Worm (Caenorhabditis elegans): ENCODE data around the gene C17H11.5.

DNA sequence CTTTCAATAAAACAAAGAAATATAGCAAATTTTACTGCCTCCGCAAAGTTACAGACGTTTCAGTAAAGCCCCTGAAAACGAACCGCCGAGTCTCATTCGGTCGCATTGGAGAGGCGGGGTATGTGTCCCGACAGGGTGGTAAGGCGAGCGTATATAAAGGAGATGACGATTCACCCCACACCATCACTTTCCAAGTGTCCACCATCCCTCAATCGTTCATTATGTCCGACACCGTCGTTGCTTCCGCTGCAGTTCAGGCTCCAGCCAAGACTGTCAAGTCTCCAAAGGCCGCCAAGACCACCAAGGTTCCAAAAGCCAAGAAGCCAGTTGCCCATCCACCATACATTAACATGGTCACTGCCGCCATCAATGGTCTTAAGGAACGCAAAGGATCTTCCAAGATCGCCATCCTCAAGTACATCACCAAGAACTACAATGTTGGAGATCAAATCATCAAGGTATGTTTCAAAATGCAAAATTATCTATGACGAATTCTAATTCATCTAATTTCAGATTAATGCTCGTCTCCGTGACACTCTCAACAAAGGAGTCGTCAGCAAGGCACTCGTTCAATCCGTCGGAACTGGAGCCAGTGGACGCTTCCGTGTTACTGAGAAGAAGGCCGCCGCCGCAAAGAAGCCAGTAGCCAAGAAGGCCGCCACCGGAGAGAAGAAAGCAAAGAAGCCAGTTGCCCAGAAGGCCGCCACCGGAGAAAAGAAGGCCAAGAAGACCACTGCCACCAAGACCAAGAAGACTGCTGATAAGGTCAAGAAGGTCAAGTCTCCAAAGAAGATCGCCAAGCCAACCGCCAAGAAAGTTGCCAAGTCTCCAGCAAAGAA, 25.7 kb downstream of the C17H11.5 start, which contains the start of gene hil-3:
- no peak for TF ChIP-seq snpc-4 (tag; optimal IDR thresholded peaks at IDR 0.05)
- TF ChIP-seq ama-1 (optimal IDR thresholded peaks at IDR 0.05): peak; percentile 14
- peak; percentile 12 for TF ChIP-seq pha-4 (tag; optimal IDR thresholded peaks at IDR 0.05)
- TF ChIP-seq ceh-82 (tag; optimal IDR thresholded peaks at IDR 0.05): no peak
- TF ChIP-seq elt-1 (tag; optimal IDR thresholded peaks at IDR 0.05): no peak
- TF ChIP-seq nhr-12 (tag; optimal IDR thresholded peaks at IDR 0.05): no peak
- TF ChIP-seq sea-2 (GFP tag; optimal IDR thresholded peaks at IDR 0.05): peak; percentile 20
- no peak for TF ChIP-seq skn-1 (tag; optimal IDR thresholded peaks at IDR 0.05)
- peak; percentile 34 for TF ChIP-seq nfya-1 (tag; optimal IDR thresholded peaks at IDR 0.05; ENCODE audit: insufficient read depth)

Measured in whole organism, L3 larva.